Worm (Caenorhabditis elegans): Measurements from ENCODE around the gene pnk-4.

pnk-4 gene

ce11 chrX:5066570-5066969, 21.1 kb upstream of the pnk-4 start:
- TF ChIP-seq ztf-11 (tag; optimal IDR thresholded peaks at IDR 0.05) (no peak), ama-1 (optimal IDR thresholded peaks at IDR 0.05) (peak; percentile 41)

- no peak for TF ChIP-seq hmg-11 (tag; optimal IDR thresholded peaks at IDR 0.05)
- TF ChIP-seq fkh-2 (tag; optimal IDR thresholded peaks at IDR 0.05) = no peak
- no peak for TF ChIP-seq nhr-43 (tag; optimal IDR thresholded peaks at IDR 0.05; ENCODE audit: poor library complexity, severe bottlenecking)
- TF ChIP-seq nfya-1 (tag; optimal IDR thresholded peaks at IDR 0.05; ENCODE audit: insufficient read depth) = no peak
- TF ChIP-seq aly-2 (tag; optimal IDR thresholded peaks at IDR 0.05) = no peak
- no peak for TF ChIP-seq ceh-9 (tag; optimal IDR thresholded peaks at IDR 0.05)
- no peak for TF ChIP-seq nhr-25 (tag; optimal IDR thresholded peaks at IDR 0.05)
- TF ChIP-seq nhr-237 (tag; optimal IDR thresholded peaks at IDR 0.05) = no peak
- TF ChIP-seq nhr-12 (tag; optimal IDR thresholded peaks at IDR 0.05) = no peak
- no peak for TF ChIP-seq egl-27 (tag; optimal IDR thresholded peaks at IDR 0.05)
- no peak for TF ChIP-seq elt-3 (tag; optimal IDR thresholded peaks at IDR 0.05)
- no peak for TF ChIP-seq jun-1 (tag; optimal IDR thresholded peaks at IDR 0.05)
- no peak for TF ChIP-seq ama-1 (optimal IDR thresholded peaks at IDR 0.05)
- no peak for TF ChIP-seq egl-5 (tag; optimal IDR thresholded peaks at IDR 0.05)
- TF ChIP-seq zag-1 (tag; optimal IDR thresholded peaks at IDR 0.05) = no peak
- TF ChIP-seq ztf-11 (tag; optimal IDR thresholded peaks at IDR 0.05) = no peak
- TF ChIP-seq ceh-28 (tag; optimal IDR thresholded peaks at IDR 0.05) = no peak
These were observed 19.8 kb upstream of the pnk-4 start, which contains the start of gene clc-7 for ce11 chrX:5067796-5068195. TSS of gene clc-7 (plus strand) at chrX:5068096.

ce11 chrX:5071025-5071424, 16.6 kb upstream of the pnk-4 start:
- TF ChIP-seq aly-2 (tag; optimal IDR thresholded peaks at IDR 0.05) (no peak), zag-1 (tag; optimal IDR thresholded peaks at IDR 0.05) (no peak), pha-4 (tag; optimal IDR thresholded peaks at IDR 0.05) (no peak), egl-5 (tag; optimal IDR thresholded peaks at IDR 0.05) (no peak), elt-3 (tag; optimal IDR thresholded peaks at IDR 0.05) (no peak), nhr-23 (tag; optimal IDR thresholded peaks at IDR 0.05) (no peak), mdl-1 (tag; optimal IDR thresholded peaks at IDR 0.05) (no peak), fkh-2 (tag; optimal IDR thresholded peaks at IDR 0.05) (no peak), tbx-2 (tag; optimal IDR thresholded peaks at IDR 0.05) (no peak), nhr-43 (tag; optimal IDR thresholded peaks at IDR 0.05; ENCODE audit: poor library complexity, severe bottlenecking) (no peak), nfya-1 (tag; optimal IDR thresholded peaks at IDR 0.05; ENCODE audit: insufficient read depth) (no peak), ceh-28 (tag; optimal IDR thresholded peaks at IDR 0.05) (no peak), nhr-11 (tag; optimal IDR thresholded peaks at IDR 0.05) (no peak), R02D3.7 (tag; optimal IDR thresholded peaks at IDR 0.05) (no peak), sea-2 (GFP tag; optimal IDR thresholded peaks at IDR 0.05) (no peak), mml-1 (tag; optimal IDR thresholded peaks at IDR 0.05) (no peak), hmg-11 (tag; optimal IDR thresholded peaks at IDR 0.05) (no peak), eor-1 (tag; optimal IDR thresholded peaks at IDR 0.05) (no peak), ama-1 (optimal IDR thresholded peaks at IDR 0.05) (no peak)

- TF ChIP-seq fkh-10 (GFP tag; optimal IDR thresholded peaks at IDR 0.05) = no peak
- no peak for TF ChIP-seq nhr-23 (tag; optimal IDR thresholded peaks at IDR 0.05)
- no peak for TF ChIP-seq sea-2 (GFP tag; optimal IDR thresholded peaks at IDR 0.05)
- no peak for TF ChIP-seq pqm-1 (tag; optimal IDR thresholded peaks at IDR 0.05)
- no peak for TF ChIP-seq hmg-11 (tag; optimal IDR thresholded peaks at IDR 0.05)
- TF ChIP-seq unc-62 (GFP tag; optimal IDR thresholded peaks at IDR 0.05) = no peak
- no peak for TF ChIP-seq nhr-25 (tag; optimal IDR thresholded peaks at IDR 0.05)
- TF ChIP-seq nhr-12 (tag; optimal IDR thresholded peaks at IDR 0.05) = no peak
- TF ChIP-seq nhr-77 (tag; optimal IDR thresholded peaks at IDR 0.05) = no peak
- no peak for TF ChIP-seq elt-2 (tag; optimal IDR thresholded peaks at IDR 0.05)
- TF ChIP-seq lin-39 (tag; optimal IDR thresholded peaks at IDR 0.05) = no peak
- no peak for TF ChIP-seq ZK546.5 (tag; optimal IDR thresholded peaks at IDR 0.05)
- TF ChIP-seq elt-3 (tag; optimal IDR thresholded peaks at IDR 0.05) = no peak
- TF ChIP-seq fkh-2 (tag; optimal IDR thresholded peaks at IDR 0.05) = no peak
- no peak for TF ChIP-seq egl-5 (tag; optimal IDR thresholded peaks at IDR 0.05)
- no peak for TF ChIP-seq nhr-237 (tag; optimal IDR thresholded peaks at IDR 0.05)
- TF ChIP-seq unc-39 (tag; optimal IDR thresholded peaks at IDR 0.05) = no peak
- no peak for TF ChIP-seq skn-1 (tag; optimal IDR thresholded peaks at IDR 0.05)
- TF ChIP-seq nhr-11 (tag; optimal IDR thresholded peaks at IDR 0.05) = no peak
These were observed 13.7 kb upstream of the pnk-4 start for ce11 chrX:5073895-5074294.
